Worm (Caenorhabditis elegans): ENCODE results near the gene ugt-62.
A peak's percentile ranks its signal among the peaks of the same experiment; 100 is the strongest.

The ugt-62 gene

DNA sequence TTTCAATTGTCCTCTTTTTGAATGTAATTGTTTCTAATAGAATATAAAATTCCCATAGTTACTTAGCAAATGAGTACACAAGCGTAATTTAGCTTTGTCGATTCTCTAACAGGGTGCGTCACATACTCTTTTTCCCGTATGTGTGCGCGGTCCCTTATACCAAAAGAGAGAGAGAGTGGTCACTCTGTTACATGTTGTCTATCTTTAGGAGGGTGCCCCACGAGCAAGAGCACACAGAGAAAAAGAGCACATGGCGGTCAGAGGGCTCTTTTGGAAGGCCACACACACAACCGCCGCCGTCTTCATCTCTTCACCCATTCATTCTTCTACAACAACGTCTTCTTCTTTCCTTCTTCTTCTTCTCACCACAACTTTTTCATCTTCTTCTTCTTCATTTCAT is 26.5 kb downstream of the ugt-62 start (continued):
- no peak for TF ChIP-seq sup-37 (GFP tag; optimal IDR thresholded peaks at IDR 0.05)
- TF ChIP-seq blmp-1 (tag; optimal IDR thresholded peaks at IDR 0.05): no peak
- no peak for TF ChIP-seq Y116A8C.19 (tag; optimal IDR thresholded peaks at IDR 0.05; ENCODE audit: borderline replicate concordance)
- no peak for TF ChIP-seq egl-27 (tag; optimal IDR thresholded peaks at IDR 0.05)
- TF ChIP-seq ceh-82 (tag; optimal IDR thresholded peaks at IDR 0.05): peak in 1 of 3 experiments; percentile 22
- peak; percentile 17 for TF ChIP-seq nhr-71 (tag; optimal IDR thresholded peaks at IDR 0.05)
- no peak for TF ChIP-seq nhr-12 (tag; optimal IDR thresholded peaks at IDR 0.05)
- no peak for TF ChIP-seq unc-130 (tag; optimal IDR thresholded peaks at IDR 0.05)
- no peak for TF ChIP-seq pqm-1 (tag; optimal IDR thresholded peaks at IDR 0.05)
- TF ChIP-seq nhr-19 (GFP tag; conservative IDR thresholded peaks at IDR 0.05): no peak
- no peak for TF ChIP-seq nhr-85 (tag)
- TF ChIP-seq unc-98 (GFP tag; IDR thresholded peaks at IDR 0.05): no peak
- TF ChIP-seq lir-3 (tag; optimal IDR thresholded peaks at IDR 0.05; ENCODE audit: poor library complexity): no peak
- TF ChIP-seq F16B12.6 (tag; optimal IDR thresholded peaks at IDR 0.05): no peak
- no peak for TF ChIP-seq fkh-4 (tag; optimal IDR thresholded peaks at IDR 0.05; ENCODE audit: borderline replicate concordance)

DNA sequence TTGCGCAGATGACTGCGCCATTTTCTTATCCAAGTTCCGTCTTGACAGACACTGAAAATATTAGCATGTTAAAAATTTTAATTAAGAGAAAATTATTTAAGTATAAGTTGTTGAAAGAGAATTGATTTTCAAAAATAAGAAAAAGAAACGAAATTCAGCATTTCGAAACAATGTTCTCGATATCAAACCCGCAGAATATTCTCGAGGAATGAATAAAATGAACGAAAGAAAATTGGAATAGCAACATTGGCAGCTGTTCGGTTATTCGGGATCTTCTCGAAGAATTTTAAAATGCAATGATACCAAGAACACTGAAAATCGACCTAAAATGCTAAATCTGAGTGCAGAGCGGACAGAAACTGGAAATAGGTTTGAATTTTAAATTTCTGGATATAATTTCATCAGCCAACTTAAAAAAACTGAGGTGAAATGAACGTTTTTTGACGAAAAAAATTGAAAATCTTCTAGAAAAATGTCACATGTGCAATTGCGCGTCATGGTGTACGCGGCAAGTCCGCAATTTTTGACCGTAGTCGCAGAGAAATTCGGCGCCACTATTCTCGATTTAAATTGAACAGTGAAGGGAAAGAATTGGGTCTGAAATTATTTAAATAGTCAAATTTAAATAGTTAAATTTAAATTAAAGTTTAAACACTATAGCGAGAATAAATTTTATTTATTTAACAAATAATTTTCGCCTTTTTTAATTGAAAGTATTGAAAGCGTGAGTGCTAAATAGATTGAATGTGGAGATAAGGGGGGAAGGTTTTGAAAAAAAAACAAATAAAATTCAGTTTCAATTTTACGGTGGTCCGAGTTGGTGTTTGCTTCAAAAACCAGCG is 32.1 kb downstream of the ugt-62 start, which contains the start of the genes cct-5 and F25F2.1:
Gene cct-5 (minus strand): TSS at position 51 of the 842 bp plus-strand sequence.
Gene F25F2.1 (plus strand): TSS at position 792 of the 842 bp plus-strand sequence.
- TF ChIP-seq tlp-1 (tag; optimal IDR thresholded peaks at IDR 0.05) (no peak), fkh-8 (tag; optimal IDR thresholded peaks at IDR 0.05) (peak; percentile 39), nhr-237 (tag; optimal IDR thresholded peaks at IDR 0.05) (no peak), lin-13 (GFP tag; optimal IDR thresholded peaks at IDR 0.05) (peak; percentile 40), nhr-71 (tag; optimal IDR thresholded peaks at IDR 0.05) (peak; percentile 64), rnt-1 (tag; optimal IDR thresholded peaks at IDR 0.05) (peak; percentile 57), alr-1 (tag; optimal IDR thresholded peaks at IDR 0.05; ENCODE audit: borderline replicate concordance) (no peak), nhr-77 (tag; optimal IDR thresholded peaks at IDR 0.05) (no peak), pax-3 (tag; optimal IDR thresholded peaks at IDR 0.05) (no peak), nhr-19 (GFP tag; conservative IDR thresholded peaks at IDR 0.05) (peak; percentile 52), nhr-76 (tag; optimal IDR thresholded peaks at IDR 0.05) (no peak), sox-4 (tag; optimal IDR thresholded peaks at IDR 0.05) (no peak), efl-3 (GFP tag; optimal IDR thresholded peaks at IDR 0.05) (no peak), pag-3 (tag; optimal IDR thresholded peaks at IDR 0.05; ENCODE audit: borderline replicate concordance, insufficient read depth) (peak; percentile 21), elt-2 (tag; optimal IDR thresholded peaks at IDR 0.05) (peak; percentile 17), snpc-4 (tag; optimal IDR thresholded peaks at IDR 0.05) (peak; percentile 41), xbp-1 (tag; optimal IDR thresholded peaks at IDR 0.05) (peak; percentile 39), nhr-90 (tag; optimal IDR thresholded peaks at IDR 0.05; ENCODE audit: poor library complexity) (peak; percentile 36), irx-1 (tag; optimal IDR thresholded peaks at IDR 0.05) (no peak), C16A3.4 (tag; optimal IDR thresholded peaks at IDR 0.05) (peak; percentile 64), lir-3 (tag; optimal IDR thresholded peaks at IDR 0.05; ENCODE audit: poor library complexity) (no peak), nhr-28 (tag; optimal IDR thresholded peaks at IDR 0.05) (no peak), hlh-4 (tag; optimal IDR thresholded peaks at IDR 0.05) (no peak), unc-86 (tag; optimal IDR thresholded peaks at IDR 0.05) (no peak), lsy-2 (tag; optimal IDR thresholded peaks at IDR 0.05) (peak; percentile 80 to 96), ets-5 (GFP tag; IDR thresholded peaks at IDR 0.05) (no peak), blmp-1 (tag; optimal IDR thresholded peaks at IDR 0.05) (peak; percentile 57), unc-62 (GFP tag; optimal IDR thresholded peaks at IDR 0.05) (no peak), F16B12.6 (tag; optimal IDR thresholded peaks at IDR 0.05) (peak; percentile 94), ceh-82 (tag; optimal IDR thresholded peaks at IDR 0.05) (peak in 2 of 3 experiments; percentile 2 to 77), ceh-90 (tag; optimal IDR thresholded peaks at IDR 0.05) (no peak), isw-1 (GFP tag; IDR thresholded peaks at IDR 0.05) (peak; percentile 37; the same call in 1 of the 2 replicates), zip-4 (GFP tag; optimal IDR thresholded peaks at IDR 0.05) (no peak), lin-15B (tag; optimal IDR thresholded peaks at IDR 0.05) (no peak), ztf-4 (tag; optimal IDR thresholded peaks at IDR 0.05) (no peak), mef-2 (tag; optimal IDR thresholded peaks at IDR 0.05) (no peak), swsn-7 (tag; optimal IDR thresholded peaks at IDR 0.05) (peak; percentile 59), mep-1 (tag; optimal IDR thresholded peaks at IDR 0.05) (peak; percentile 91), fkh-10 (GFP tag; optimal IDR thresholded peaks at IDR 0.05) (no peak), dsc-1 (tag; optimal IDR thresholded peaks at IDR 0.05) (peak; percentile 44)

All from whole organism, L1 larva.